Worm (Caenorhabditis elegans): Measurements from ENCODE around the gene gst-29.

DNA sequence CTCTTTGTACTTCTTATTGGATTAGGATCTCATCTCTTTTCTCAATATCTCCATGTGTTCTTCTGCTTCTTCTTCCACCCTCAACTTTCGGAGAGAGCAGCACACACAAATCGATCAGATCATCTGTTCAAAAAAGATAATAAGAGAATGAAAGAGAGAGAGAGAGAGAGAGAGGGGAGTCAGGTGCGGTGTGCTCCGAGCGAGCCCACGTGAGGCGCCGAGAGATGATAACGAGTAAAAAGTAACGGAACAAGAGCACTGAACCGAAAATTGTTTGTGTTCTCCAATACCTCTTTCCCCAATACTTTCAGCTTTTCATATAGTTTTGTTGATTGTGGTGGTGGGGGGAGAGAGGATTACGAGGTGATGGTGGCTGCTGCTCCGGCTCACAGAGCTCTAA is 24.3 kb upstream of the gst-29 start:
- TF ChIP-seq W03F9.2 (tag; optimal IDR thresholded peaks at IDR 0.05) (no peak), him-1 (tag; optimal IDR thresholded peaks at IDR 0.05) (no peak), dao-5 (tag; optimal IDR thresholded peaks at IDR 0.05) (no peak)

Measured in whole organism, L4/young adult.